Fruit fly (Drosophila melanogaster) whole organism, larva: ENCODE results near the gene p38a.

Experiments used
- noc ChIP-seq: fragments of 200-800 bp; sonication (Bioruptor generic); optimal IDR thresholded peaks from 3 replicates; lab custom pipeline; 2019; ENCODE audit warnings: missing biosample characterization, mild to moderate bottlenecking, missing genetic modification characterization, moderate library complexity

Gene p38a

DNA sequence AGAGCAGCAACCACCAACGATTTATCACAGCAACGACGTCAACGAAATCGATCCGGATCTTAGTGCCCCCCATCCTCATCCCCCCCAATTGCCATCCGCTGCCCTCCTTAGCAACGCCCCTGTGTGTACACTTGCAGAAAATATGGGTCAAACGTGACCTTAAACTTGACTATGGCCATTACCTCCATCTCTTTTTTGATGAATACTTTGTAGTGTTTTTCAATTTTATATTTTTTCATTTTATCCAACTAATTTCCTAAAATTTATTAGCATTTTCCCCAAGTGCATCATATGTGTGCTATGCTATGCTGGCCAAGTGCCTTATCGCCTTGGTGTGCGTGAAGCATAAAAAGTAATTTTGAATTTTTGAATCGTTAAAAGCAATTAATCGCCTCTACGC, 9.2 kb downstream of the p38a start:
- TF ChIP-seq noc = no peak

DNA sequence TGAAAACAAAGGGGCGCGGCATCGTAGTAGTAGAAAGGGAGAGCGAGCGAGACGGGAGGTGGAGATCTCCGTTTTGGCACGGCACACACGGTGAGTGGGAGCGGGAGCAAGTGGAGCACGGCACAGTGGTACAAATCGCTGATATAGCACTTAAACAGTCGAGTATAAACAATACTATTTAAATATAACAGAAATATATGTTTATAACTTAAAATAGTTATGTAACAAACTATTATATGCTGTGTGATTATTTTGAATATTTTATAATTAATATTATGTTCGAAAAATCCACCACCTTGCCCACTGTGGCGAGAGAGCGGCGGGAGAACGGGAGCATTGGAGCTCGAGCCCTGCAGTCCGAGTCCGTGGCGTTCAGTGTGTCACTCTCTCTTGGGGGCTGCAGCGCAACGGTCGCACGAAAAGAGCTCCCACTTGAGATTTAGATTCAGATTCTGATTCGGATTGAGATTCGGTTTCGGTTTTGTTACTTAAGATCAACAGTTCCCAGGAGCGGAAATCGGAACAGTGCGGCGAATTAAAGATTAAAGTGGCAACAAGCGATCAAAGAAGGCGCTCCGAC, 11.0 kb downstream of the p38a start, which contains the start of gene Kal1:
Gene Kal1 (plus strand): TSS at position 383 of the 580 bp plus-strand sequence.
- TF ChIP-seq noc = peak; percentile 81

DNA sequence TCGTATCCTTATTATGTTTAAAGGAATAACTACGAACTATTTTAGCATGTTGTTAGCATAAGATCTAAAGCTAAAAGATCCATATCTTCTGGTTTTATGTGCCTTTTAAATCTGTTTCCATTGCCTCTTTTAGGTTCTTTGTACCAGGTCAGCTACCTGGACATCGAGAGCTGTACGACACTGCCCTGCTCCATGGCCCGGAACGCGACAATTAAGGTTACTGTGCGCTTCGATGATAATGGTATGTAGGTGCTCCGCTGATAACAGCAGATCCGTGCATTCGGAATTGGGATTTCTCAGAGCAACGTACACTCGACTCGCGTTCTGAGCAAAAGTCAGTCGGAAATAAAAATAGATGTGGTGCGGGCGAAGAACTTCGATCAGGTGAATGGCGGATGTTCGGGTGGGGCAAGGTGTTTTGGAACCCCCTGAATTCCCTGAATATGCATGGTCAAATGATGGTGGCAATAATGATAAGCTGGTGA, 12.4 kb downstream of the p38a start:
- no peak for TF ChIP-seq noc

DNA sequence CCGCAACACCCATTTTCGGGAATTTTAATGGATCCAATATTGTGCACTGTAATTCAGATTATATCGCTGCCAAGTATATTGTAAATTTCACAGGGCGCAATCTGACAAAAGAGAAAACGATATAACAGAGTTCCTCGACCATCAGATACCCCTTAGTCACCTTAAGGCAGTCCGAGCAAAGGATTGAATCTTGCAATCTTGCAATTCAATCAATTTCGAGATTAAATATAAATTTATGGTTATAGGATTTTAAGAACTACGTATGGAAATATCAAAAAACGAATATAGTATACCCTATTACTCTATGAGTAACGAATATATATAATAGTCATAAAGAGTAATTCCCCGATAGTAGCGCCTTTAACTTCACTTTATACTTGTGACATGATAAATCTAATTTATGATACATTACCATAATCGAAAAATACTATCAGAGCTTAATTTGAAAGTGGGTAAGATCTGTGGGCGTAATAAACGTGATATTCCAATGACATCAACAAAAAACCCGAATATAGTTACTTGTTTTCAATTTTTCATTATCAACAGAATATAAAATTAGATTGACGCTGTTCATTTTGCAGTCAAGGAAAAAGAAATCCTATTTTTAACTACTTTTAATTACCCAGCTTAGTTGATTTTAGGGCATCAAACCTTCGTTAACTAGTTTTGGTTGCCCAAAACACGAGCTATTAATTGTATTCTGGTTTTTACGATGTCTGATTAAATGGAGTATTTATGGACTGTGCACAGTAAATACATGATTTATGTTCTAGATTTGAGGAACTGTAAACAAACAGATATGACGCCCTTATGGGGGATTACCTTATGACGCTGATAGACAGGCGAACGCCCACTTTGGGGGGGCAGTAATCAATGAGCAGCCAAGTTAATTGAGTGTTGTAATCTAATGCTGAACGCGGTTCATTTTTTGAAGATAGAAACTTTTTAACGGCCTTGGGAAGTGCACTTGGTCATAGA, 13.4 kb downstream of the p38a start:
- TF ChIP-seq noc = peak; percentile 85

DNA sequence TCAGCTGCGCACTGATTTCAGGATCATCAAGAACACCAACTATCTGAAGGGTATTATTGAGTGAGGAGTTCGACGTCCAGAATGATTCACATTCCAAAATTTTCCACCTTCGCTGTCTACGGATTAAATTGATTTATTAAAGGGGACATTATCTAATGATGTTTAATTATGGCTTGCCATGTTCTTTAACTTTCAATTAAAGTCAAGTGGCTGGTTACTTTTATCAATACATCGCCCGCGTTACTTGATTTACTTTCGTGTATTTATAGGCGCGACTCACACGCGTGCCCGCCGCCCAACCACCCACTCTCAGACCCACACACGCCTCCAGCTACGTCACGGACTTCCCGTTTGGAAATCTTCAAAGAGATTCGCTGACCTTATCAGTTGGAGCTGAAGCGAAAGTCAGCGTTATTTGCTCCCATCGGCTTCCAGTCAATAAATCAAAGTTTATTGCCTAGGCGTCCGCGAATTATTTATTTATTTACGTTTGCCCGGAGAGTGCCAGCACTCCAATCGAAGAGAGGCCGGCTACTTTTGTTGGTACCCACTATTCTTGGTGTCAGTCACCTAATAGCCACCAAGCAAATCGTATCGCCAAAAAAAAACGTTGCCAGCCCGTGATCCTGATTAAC, 14.7 kb downstream of the p38a start, which contains the start of gene Npc2f:
Gene Npc2f (plus strand): TSS at position 585 of the 635 bp plus-strand sequence.
- TF ChIP-seq noc = peak; percentile 94

DNA sequence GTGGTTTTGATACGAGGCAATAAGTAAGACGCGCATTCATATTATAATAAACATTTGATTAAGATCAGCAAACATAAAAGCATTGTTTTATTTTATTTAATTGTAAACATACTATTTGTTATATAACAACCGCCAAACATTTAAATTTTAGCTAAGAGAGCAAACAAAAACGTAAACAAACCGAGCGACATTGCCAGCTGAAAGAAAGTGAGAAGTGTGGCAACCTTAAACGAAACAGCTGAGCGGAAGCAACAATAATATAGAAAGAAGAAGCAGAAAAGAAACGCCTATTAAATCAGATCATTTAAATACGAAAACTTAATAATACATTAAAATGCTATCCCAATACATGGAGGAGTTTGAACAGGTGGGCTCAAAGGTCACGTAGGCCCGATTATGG, 17.5 kb downstream of the p38a start, which contains the start of gene Sec10:
Gene Sec10 (plus strand): TSS at position 252 of the 400 bp plus-strand sequence.
- TF ChIP-seq noc = no peak

DNA sequence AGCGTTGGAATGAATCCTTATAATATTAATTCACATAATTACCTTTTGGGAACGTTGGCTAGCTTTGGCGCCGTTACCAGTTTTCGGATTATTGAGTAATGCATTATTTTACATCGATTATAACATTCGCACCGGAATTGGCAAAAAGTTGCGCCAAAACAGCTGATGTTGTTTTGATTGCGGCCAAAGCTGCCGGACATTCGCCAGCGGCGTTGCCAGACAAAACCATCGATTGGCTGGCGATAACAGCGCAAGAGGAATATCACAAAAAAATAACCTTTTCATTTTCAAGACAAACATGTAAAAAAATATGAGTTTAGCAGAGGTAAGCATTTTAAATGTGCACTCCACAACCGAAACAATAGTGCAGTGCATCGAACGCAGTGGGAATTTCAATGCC, 22.0 kb downstream of the p38a start, which contains the start of the genes GatB and Tsc1:
Gene GatB (minus strand): TSS at position 176 of the 400 bp plus-strand sequence.
Gene Tsc1 (plus strand): TSS at position 228 of the 400 bp plus-strand sequence.
- no peak for TF ChIP-seq noc

DNA sequence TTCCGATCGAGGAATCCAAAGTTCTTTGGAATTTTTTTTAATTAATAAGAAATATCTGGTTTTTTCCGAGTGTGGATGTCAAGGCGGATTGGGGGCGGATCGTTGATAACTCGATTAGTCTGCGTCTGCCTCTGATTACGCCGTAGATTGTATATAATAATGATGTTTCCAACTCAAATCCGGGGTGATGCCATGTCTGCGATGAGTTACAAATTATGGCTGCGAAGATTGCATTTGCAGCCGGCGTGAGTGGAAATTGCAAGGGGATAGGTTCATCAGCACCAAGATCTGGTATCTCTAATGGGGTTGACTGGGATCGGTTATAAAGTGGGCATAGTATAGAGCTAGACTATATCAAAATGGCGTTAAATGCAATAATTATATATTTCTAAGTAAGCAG, 29.8 kb downstream of the p38a start:
- no peak for TF ChIP-seq noc

DNA sequence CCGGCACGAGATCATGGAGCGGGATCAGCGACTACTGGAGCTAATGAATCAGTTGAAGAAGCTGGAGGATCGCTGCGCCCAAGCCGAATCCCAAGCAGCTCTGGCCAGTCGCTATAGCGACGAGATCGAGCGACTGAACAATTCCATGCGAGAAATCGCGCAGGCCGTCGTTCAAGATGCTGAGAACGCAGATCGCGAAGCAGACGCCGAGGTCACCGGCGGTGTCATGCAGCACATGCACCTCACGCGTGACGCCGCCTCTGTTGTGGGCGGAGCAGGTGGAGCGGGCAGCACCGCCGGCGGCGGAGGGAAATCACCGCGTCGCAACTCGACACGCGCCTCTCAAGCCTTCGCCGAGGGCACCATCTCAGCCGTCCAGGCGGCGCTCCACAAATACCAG, 30.5 kb downstream of the p38a start:
- no peak for TF ChIP-seq noc

DNA sequence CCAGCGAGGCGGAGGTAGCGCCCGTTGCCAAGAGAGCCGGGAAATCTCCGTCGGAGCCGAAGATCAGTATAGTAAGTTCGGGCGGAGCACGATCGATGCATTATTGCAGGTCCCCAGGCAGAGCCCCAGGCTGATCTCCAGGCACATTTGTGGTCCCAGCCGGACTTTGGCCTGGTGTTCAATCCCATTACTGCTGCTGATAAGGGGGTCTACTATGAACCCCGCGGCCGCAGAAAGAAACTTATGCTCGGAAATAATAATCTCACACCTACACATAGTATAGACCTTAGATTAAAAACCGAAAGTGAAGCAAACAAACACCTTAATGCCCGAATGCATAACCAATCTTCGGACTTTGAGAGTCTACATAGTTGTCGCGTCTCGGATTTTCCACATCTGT, 35.1 kb downstream of the p38a start:
- peak; percentile 37 for TF ChIP-seq noc

DNA sequence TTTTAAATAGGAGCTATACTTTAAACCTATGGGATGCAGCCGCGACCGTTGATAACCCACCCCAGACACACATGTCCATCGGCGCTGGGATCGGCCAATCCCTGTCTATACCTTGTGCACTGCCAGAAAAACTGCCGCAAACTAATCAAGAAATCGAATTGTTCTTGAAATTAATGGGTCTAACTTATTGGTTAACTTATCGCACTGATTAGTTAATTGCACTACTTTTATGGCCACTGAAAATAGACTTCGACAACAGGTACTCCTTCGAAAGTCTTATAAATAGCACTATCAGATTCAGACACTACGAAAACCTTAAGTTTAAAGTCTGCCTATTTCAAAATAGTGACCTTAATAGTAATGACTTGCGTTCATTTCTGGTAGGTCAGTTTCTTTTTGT, 35.9 kb downstream of the p38a start, which contains the start of gene CG13607:
Gene CG13607 (minus strand): TSS at position 143 of the 400 bp plus-strand sequence.
- TF ChIP-seq noc = no peak

DNA sequence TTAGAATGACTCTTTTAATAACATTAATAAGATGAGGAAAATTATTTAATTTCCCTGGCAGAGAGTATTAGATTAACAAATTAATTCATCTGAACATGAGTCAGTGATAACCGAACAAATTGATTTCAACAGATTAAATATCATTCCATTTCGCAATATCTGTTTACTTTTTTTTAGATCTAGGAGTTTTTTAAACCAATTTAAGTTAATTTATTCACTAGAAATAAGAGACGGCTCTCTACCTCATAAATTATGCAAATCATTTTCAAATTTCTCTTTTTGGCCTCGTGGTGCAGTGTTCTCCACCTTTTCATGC, 39.1 kb downstream of the p38a start, which contains the start of gene Root:
Gene Root (plus strand): TSS at position 217 of the 316 bp plus-strand sequence.
- no peak for TF ChIP-seq noc

DNA sequence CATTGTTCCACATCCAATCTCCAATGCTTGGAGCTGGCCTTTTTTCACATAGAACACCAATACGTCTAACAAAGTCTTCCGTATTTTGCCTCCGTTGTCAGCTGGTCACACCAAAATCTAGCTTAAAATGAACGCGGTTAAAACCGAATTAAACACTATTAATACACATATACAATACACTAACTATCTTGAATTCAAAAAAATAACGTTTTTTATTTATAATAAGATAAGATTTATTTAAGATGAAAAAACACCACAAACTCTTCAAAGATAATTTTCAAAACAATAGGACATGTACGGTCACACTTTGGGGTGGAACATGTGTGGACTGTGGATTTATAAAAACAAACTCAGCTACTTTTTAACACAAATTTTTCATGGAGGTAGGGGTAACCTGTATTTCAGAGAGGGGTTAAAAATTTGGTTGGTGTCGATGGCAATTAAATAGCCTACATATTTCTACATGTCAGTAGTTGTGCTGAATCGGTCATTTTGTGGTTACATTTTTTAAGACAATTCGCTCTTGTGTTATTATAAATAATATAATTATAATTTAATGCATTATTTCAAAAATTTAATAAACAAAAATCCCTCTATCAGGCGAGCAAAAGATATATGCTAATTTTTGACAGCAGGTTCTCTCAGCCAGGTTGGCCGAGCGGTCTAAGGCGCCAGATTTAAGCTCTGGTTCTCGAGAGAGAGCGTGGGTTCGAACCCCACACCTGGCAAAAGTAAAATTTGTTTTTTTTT, 39.6 kb downstream of the p38a start, which contains the start of gene CG13605:
Gene CG13605 (minus strand): TSS at position 70 of the 750 bp plus-strand sequence.
- peak; percentile 67 for TF ChIP-seq noc

DNA sequence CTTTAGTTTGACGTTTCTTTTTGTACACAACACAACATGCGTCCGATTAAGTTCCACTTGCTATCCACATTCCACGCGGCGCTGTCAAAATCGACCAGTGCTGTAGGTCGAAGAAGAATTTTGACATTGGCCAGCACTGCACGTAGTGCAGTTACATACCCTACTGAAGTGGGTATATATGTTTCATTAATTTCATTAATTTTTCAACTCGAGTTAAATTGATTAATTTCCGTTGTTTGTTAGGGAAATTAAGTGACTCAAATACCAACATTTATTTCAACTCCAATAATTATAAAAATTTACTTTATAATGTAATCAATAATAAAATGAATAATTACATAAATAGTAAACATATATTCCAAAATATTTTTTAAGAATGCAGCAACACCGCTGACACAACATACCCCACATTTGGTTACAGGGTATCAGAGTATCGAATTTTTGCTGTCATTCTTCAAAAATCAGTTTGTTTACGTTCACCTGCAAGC, 43.2 kb downstream of the p38a start, which contains the start of the genes eIF4EHP and CG18428:
Gene eIF4EHP (minus strand): TSS at position 59 of the 488 bp plus-strand sequence.
Gene CG18428 (plus strand): TSS at position 435 of the 488 bp plus-strand sequence.
- TF ChIP-seq noc = peak; percentile 100

DNA sequence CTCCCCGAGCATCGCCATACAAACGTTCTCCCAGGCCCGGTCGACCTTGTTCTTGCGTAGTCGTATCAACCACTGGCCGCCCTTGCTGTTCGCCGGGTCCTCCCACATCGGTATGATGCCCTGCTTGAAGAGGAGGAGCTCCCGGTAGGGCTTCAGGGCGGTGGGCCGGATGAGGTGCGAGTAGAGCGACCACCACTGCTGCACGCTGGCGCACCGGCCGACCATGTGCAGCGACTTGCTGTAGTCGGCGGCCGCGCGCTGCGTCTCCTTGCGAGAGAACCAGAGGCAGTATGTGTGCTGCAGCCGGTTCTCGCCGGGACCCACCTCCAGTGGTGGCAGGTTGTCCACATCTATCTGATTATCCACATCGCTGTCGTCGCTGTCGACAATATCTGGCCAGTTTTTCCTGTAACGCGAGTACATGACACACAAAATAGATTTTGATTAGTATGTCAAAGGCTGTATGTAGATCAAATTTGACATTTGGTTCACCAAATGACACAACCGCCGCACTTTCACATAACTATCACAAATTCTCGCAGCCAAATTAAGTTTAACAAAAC, 45.2 kb downstream of the p38a start, which contains the start of gene CG10694:
Gene CG10694 (plus strand): TSS at position 513 of the 563 bp plus-strand sequence.
- TF ChIP-seq noc = no peak
